Worm (Caenorhabditis elegans) whole organism, L1 larva: Measurements from ENCODE around the gene srb-13.

Experiments used
- aly-2 ChIP-seq: fragments of 150-350 bp; optimal IDR thresholded peaks from 2 replicates; lab custom pipeline; 2014; ENCODE audit warnings: missing biosample characterization, missing genetic modification characterization
- ama-1 ChIP-seq: fragments of 150-350 bp; optimal IDR thresholded peaks from 2 replicates; lab custom pipeline; 2014
- nhr-12 ChIP-seq: sonication (generic microtip); optimal IDR thresholded peaks from 2 replicates; lab custom pipeline; 2017; ENCODE audit warnings: missing biosample characterization, missing genetic modification characterization
- nhr-76 ChIP-seq: sonication (generic microtip); optimal IDR thresholded peaks from 2 replicates; lab custom pipeline; 2017; ENCODE audit warnings: missing biosample characterization, missing genetic modification characterization
- nhr-77 ChIP-seq: fragments of 150-350 bp; optimal IDR thresholded peaks from 2 replicates; lab custom pipeline; 2014; ENCODE audit warnings: missing biosample characterization, missing genetic modification characterization
- snpc-4 ChIP-seq: fragments of 150-350 bp; optimal IDR thresholded peaks from 2 replicates; lab custom pipeline; 2014; ENCODE audit warnings: missing biosample characterization, missing genetic modification characterization
- snu-23 ChIP-seq: sonication (generic microtip); optimal IDR thresholded peaks from 2 replicates; lab custom pipeline; 2016; ENCODE audit warnings: missing genetic modification characterization, missing compliant biosample characterization
- unc-62 ChIP-seq: fragments of 150-350 bp; optimal IDR thresholded peaks from 2 replicates; lab custom pipeline; 2014; ENCODE audit warnings: missing biosample characterization, missing genetic modification reagents, missing genetic modification characterization
- zag-1 ChIP-seq: fragments of 150-350 bp; optimal IDR thresholded peaks from 2 replicates; lab custom pipeline; 2014; ENCODE audit warnings: missing biosample characterization, missing genetic modification characterization
- ztf-11 ChIP-seq, 2 experiments: sonication (generic microtip); optimal IDR thresholded peaks; 2 replicates each; lab custom pipeline; 2016 to 2017; ENCODE audit warnings: missing genetic modification characterization in 2 of 2, missing biosample characterization in 1 of 2, missing compliant biosample characterization in 1 of 2

- TF ChIP-seq nhr-76 (tag; lab: Kevin White, UChicago) (no peak), unc-62 (GFP tag; lab: Kevin White, UChicago) (no peak), zag-1 (no peak), snu-23 (GFP tag; lab: Kevin White, UChicago) (no peak), nhr-12 (tag; lab: Kevin White, UChicago) (no peak), ztf-11 (tag; optimal IDR thresholded peaks at IDR 0.05; lab: Kevin White, UChicago) (no peak), ama-1 (lab: Kevin White, UChicago) (no peak), snpc-4 (tag; lab: Kevin White, UChicago) (no peak), nhr-77 (tag; lab: Kevin White, UChicago) (no peak), aly-2 (no peak)
These were observed 44.6 kb upstream of the srb-13 start for ce11 chrII:5201922-5202562.
